Fruit fly (Drosophila melanogaster) whole organism, adult: ENCODE measurements around the gene Mtpalpha.

Source experiments
- CG11617 ChIP-seq: fragments of 200-800 bp; sonication (Bioruptor generic); optimal IDR thresholded peaks from 2 replicates; lab custom pipeline; 2017; ENCODE audit warnings: mild to moderate bottlenecking, missing biosample characterization, missing genetic modification reagents, missing genetic modification characterization
- CG12768 ChIP-seq: fragments of 200-800 bp; sonication (Bioruptor generic); optimal IDR thresholded peaks from 2 replicates; lab custom pipeline; 2017; ENCODE audit warnings: missing biosample characterization, missing genetic modification characterization, mild to moderate bottlenecking, moderate library complexity, missing genetic modification reagents
- CG1620 ChIP-seq: fragments of 200-800 bp; sonication (Bioruptor generic); optimal IDR thresholded peaks from 2 replicates; lab custom pipeline; 2016; ENCODE audit warnings: missing biosample characterization, missing genetic modification characterization
- CG33017 ChIP-seq: fragments of 200-800 bp; sonication (Bioruptor generic); optimal IDR thresholded peaks from 2 replicates; lab custom pipeline; 2018; ENCODE audit warnings: missing biosample characterization, mild to moderate bottlenecking, missing genetic modification characterization, moderate library complexity
- CG7045 ChIP-seq: fragments of 200-800 bp; sonication (Bioruptor generic); optimal IDR thresholded peaks from 2 replicates; lab custom pipeline; 2017; ENCODE audit warnings: missing biosample characterization, mild to moderate bottlenecking, missing genetic modification characterization
- CG7101 ChIP-seq: fragments of 200-800 bp; sonication (Bioruptor generic); optimal IDR thresholded peaks from 2 replicates; lab custom pipeline; 2018; ENCODE audit warnings: missing biosample characterization, mild to moderate bottlenecking, missing genetic modification characterization, moderate library complexity
- Crg-1 ChIP-seq: fragments of 200-800 bp; sonication (Bioruptor generic); optimal IDR thresholded peaks from 2 replicates; lab custom pipeline; 2016; ENCODE audit warnings: missing biosample characterization, missing genetic modification characterization
- Mnt ChIP-seq: fragments of 200-800 bp; sonication (Bioruptor generic); optimal IDR thresholded peaks from 2 replicates; lab custom pipeline; 2016; ENCODE audit warnings: missing biosample characterization, mild to moderate bottlenecking, missing genetic modification characterization
- cic ChIP-seq: fragments of 200-800 bp; sonication (Bioruptor generic); optimal IDR thresholded peaks from 2 replicates; lab custom pipeline; 2017; ENCODE audit warnings: missing biosample characterization, mild to moderate bottlenecking, missing genetic modification characterization, moderate library complexity
- kay ChIP-seq: fragments of 200-800 bp; sonication (Bioruptor generic); peaks from one replicate; lab custom pipeline; 2016; ENCODE audit warnings: missing biosample characterization, missing genetic modification characterization, borderline replicate concordance
- pad ChIP-seq: fragments of 200-800 bp; sonication (Bioruptor generic); optimal IDR thresholded peaks from 3 replicates; lab custom pipeline; 2017; ENCODE audit warnings: missing biosample characterization, missing genetic modification characterization, mild to moderate bottlenecking, moderate library complexity, missing genetic modification reagents
- tj ChIP-seq: fragments of 200-800 bp; sonication (Bioruptor generic); optimal IDR thresholded peaks from 3 replicates; lab custom pipeline; 2017; ENCODE audit warnings: missing biosample characterization, mild to moderate bottlenecking, missing genetic modification characterization, moderate library complexity

- no peak for TF ChIP-seq CG12768 (GFP tag; lab: Kevin White, UChicago)
- no peak for TF ChIP-seq cic
- no peak for TF ChIP-seq CG1620 (GFP tag; lab: Kevin White, UChicago)
- no peak for TF ChIP-seq CG7101 (tag; lab: Kevin White, UChicago)
- TF ChIP-seq CG33017 (tag; lab: Kevin White, UChicago) = no peak
- TF ChIP-seq tj = no peak
- TF ChIP-seq Crg-1 (GFP tag; lab: Kevin White, UChicago) = no peak
- TF ChIP-seq CG7045 (GFP tag; lab: Kevin White, UChicago) = no peak
- no peak for TF ChIP-seq Mnt (GFP tag; lab: Kevin White, UChicago)
- no peak for TF ChIP-seq kay (GFP tag; lab: Kevin White, UChicago)
- no peak for TF ChIP-seq pad (GFP tag; lab: Kevin White, UChicago)
- TF ChIP-seq CG11617 = no peak
Observed at dm6 chr2L:9581582-9581981, 5.0 kb upstream of the Mtpalpha start, which contains the start of gene gcm.
